Fruit fly (Drosophila melanogaster): ENCODE data around the gene CG8565.

CG8565 gene

DNA sequence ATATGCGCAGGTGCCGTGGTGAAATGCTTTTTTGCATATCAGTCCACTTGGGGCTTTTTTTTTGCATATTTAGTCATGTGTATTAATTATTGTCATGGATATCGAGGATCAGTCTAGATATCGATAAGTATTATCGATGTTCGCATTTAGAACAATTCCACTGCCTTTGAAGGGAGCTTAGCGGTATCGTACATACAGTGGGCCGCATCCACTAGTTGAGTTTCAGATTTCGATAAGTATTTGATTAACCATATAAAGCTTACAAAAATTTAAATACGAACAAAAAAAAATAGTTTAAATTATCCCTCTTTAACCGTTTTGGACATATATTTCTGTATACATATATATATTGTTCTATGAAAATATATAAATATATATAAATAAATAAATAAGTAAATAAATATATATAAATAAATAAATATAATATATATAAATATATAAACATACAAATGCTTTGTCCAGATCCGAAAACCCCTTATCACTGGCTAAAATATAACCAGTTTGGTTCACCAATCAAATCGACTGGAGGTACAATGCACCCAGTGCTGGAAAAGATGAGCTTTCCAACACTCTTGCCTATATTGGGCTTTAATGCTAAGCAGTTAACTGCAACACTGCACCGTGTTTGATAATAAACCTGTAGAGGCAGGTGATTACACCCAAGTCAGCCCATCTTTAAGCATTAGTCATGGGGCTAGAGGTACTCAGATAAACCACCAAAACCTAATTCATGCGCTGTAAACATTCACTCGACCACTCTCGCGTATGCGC lies 34.6 kb upstream of the CG8565 start (continued):
- TF ChIP-seq Stat92E (GFP tag; optimal IDR thresholded peaks at IDR 0.05), result no peak
- peak; percentile 23 for TF ChIP-seq NfI (GFP tag; optimal IDR thresholded peaks at IDR 0.05)
- TF ChIP-seq scrt (GFP tag; optimal IDR thresholded peaks at IDR 0.05), result peak; percentile 14
- TF ChIP-seq CG15514 (GFP tag; optimal IDR thresholded peaks at IDR 0.05), result peak; percentile 47
- TF ChIP-seq CG6813 (GFP tag; optimal IDR thresholded peaks at IDR 0.05), result peak; percentile 24
- no peak for TF ChIP-seq CG12071 (GFP tag; optimal IDR thresholded peaks at IDR 0.05)
- no peak for TF ChIP-seq Blimp-1 (GFP tag; optimal IDR thresholded peaks at IDR 0.05)
- no peak for TF ChIP-seq tio (GFP tag; optimal IDR thresholded peaks at IDR 0.05)
- TF ChIP-seq Vsx1 (GFP tag; optimal IDR thresholded peaks at IDR 0.05), result no peak
- TF ChIP-seq chn (GFP tag; optimal IDR thresholded peaks at IDR 0.05), result no peak
- TF ChIP-seq bbx (GFP tag; IDR thresholded peaks at IDR 0.05; ENCODE audit: partially characterized antibody), result peak; percentile 74
- no peak for TF ChIP-seq sob (GFP tag; IDR thresholded peaks at IDR 0.05)
- TF ChIP-seq CG13775 (GFP tag; optimal IDR thresholded peaks at IDR 0.05), result peak; percentile 0
- no peak for TF ChIP-seq Bdp1 (GFP tag; optimal IDR thresholded peaks at IDR 0.05)
- peak; percentile 30 for TF ChIP-seq D19A (tag; optimal IDR thresholded peaks at IDR 0.05)
- TF ChIP-seq CG1832 (GFP tag; optimal IDR thresholded peaks at IDR 0.05), result no peak
- no peak for TF ChIP-seq pnt (GFP tag; optimal IDR thresholded peaks at IDR 0.05)
- TF ChIP-seq CG1529 (GFP tag; optimal IDR thresholded peaks at IDR 0.05), result no peak
- no peak for TF ChIP-seq CG15696 (tag; optimal IDR thresholded peaks at IDR 0.05)
- TF ChIP-seq Fer3 (tag; optimal IDR thresholded peaks at IDR 0.05), result peak; percentile 7
- peak; percentile 30 for TF ChIP-seq sd (tag; optimal IDR thresholded peaks at IDR 0.05)
- TF ChIP-seq B-H2 (GFP tag; optimal IDR thresholded peaks at IDR 0.05), result peak; percentile 31
- TF ChIP-seq dpn (GFP tag; optimal IDR thresholded peaks at IDR 0.05), result peak in 1 of 2 experiments; percentile 14
- TF ChIP-seq CG11560 (tag; IDR thresholded peaks at IDR 0.05), result no peak
- TF ChIP-seq ERR (GFP tag; optimal IDR thresholded peaks at IDR 0.05), result no peak
- TF ChIP-seq repo (GFP tag; optimal IDR thresholded peaks at IDR 0.05), result no peak
- TF ChIP-seq tna (GFP tag; IDR thresholded peaks at IDR 0.05; ENCODE audit: partially characterized antibody), result peak; percentile 38; the same call in 1 of the 2 replicates
- peak; percentile 72 for TF ChIP-seq ssp (GFP tag; IDR thresholded peaks at IDR 0.05)
- peak; percentile 52 for TF ChIP-seq Meics (GFP tag; optimal IDR thresholded peaks at IDR 0.05)
- TF ChIP-seq Lhr (GFP tag; optimal IDR thresholded peaks at IDR 0.05), result no peak
- peak; percentile 7 for TF ChIP-seq PHDP (tag; optimal IDR thresholded peaks at IDR 0.05)
- no peak for TF ChIP-seq gcm2 (GFP tag; optimal IDR thresholded peaks at IDR 0.05)
- TF ChIP-seq Hmx (GFP tag; optimal IDR thresholded peaks at IDR 0.05), result no peak
- TF ChIP-seq CG17829 (tag; optimal IDR thresholded peaks at IDR 0.05), result peak; percentile 33
- 0 out of 3 replicates have a peak, but pooled peaks have one; percentile 24 for TF ChIP-seq zfh1 (GFP tag; IDR thresholded peaks at IDR 0.05)
- TF ChIP-seq Gsc (GFP tag; IDR thresholded peaks at IDR 0.05), result no peak
- TF ChIP-seq luna (GFP tag; optimal IDR thresholded peaks at IDR 0.05), result no peak
- peak; percentile 65; the same call in 2 of the 4 replicates for TF ChIP-seq chinmo (GFP tag; IDR thresholded peaks at IDR 0.05; ENCODE audit: partially characterized antibody)
- no peak for TF ChIP-seq Fer2 (tag; optimal IDR thresholded peaks at IDR 0.05)
- TF ChIP-seq cas (GFP tag; IDR thresholded peaks at IDR 0.05), result no peak
- TF ChIP-seq hb (GFP tag; IDR thresholded peaks at IDR 0.05; ENCODE audit: partially characterized antibody), result peak; percentile 70; the same call in 2 of the 3 replicates
- TF ChIP-seq CG42726 (GFP tag; IDR thresholded peaks at IDR 0.05; ENCODE audit: partially characterized antibody), result peak; percentile 32; the same call in 1 of the 2 replicates
- TF ChIP-seq CG5953 (GFP tag; IDR thresholded peaks at IDR 0.05), result no peak
- no peak for TF ChIP-seq Hr78 (GFP tag; optimal IDR thresholded peaks at IDR 0.05)
- no peak for TF ChIP-seq danr (GFP tag; IDR thresholded peaks at IDR 0.05)
- TF ChIP-seq Fer1 (GFP tag; optimal IDR thresholded peaks at IDR 0.05), result peak; percentile 6
- peak; percentile 3 for TF ChIP-seq ind (GFP tag; optimal IDR thresholded peaks at IDR 0.05)
- no peak for TF ChIP-seq CG7556 (GFP tag; optimal IDR thresholded peaks at IDR 0.05)

All from whole organism, embryonic.